Worm (Caenorhabditis elegans): ENCODE data around the gene F09E10.6.

DNA sequence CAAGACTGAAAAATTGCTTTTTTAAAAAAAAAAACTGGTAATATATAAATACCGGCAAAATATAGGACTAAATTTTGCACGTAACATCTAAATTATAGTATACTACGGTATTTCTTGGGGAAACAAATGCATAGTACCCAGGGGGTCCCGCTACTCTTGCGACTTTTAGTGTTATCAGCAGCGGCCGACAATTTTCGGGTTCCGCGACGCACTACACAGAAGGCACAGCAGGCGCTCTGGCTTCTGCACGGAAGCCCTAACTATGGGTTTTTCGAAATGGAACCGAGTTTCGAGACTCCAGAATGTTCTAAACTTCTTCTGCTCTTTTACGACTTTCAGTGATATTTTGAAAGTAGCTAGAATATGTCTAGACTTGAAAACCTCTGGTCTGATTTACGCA, 19.1 kb upstream of the F09E10.6 start:
- TF ChIP-seq unc-39 (tag; optimal IDR thresholded peaks at IDR 0.05) (no peak), unc-62 (GFP tag; optimal IDR thresholded peaks at IDR 0.05) (no peak), lin-13 (GFP tag; optimal IDR thresholded peaks at IDR 0.05) (no peak)

Measured in whole organism, L2 larva.